Worm (Caenorhabditis elegans) whole organism, mixed stage, embryonic: ENCODE results near the gene prp-8.

Experiments
- M03D4.4 ChIP-seq: sonication (generic microtip); optimal IDR thresholded peaks from 2 replicates; lab custom pipeline; 2017; ENCODE audit warnings: mild to moderate bottlenecking, missing genetic modification characterization, missing compliant biosample characterization
- bed-3 ChIP-seq: fragments of 200-800 bp; sonication (Bioruptor generic); optimal IDR thresholded peaks from 3 replicates; lab custom pipeline; 2018; ENCODE audit warnings: mild to moderate bottlenecking, missing genetic modification characterization, moderate library complexity, missing compliant biosample characterization
- ceh-39 ChIP-seq: fragments of 150-350 bp; optimal IDR thresholded peaks from 2 replicates; lab custom pipeline; 2014; ENCODE audit warnings: missing biosample characterization, missing genetic modification characterization
- ceh-43 ChIP-seq: fragments of 200-800 bp; sonication (Bioruptor generic); optimal IDR thresholded peaks from 2 replicates; lab custom pipeline; 2018; ENCODE audit warnings: mild to moderate bottlenecking, missing genetic modification characterization, moderate library complexity, missing compliant biosample characterization
- ceh-83 ChIP-seq: fragments of 200-800 bp; sonication (Bioruptor generic); optimal IDR thresholded peaks from 2 replicates; lab custom pipeline; 2018; ENCODE audit warnings: mild to moderate bottlenecking, missing genetic modification characterization, missing compliant biosample characterization
- ces-1 ChIP-seq: fragments of 150-350 bp; optimal IDR thresholded peaks from 2 replicates; lab custom pipeline; 2014; ENCODE audit warnings: missing biosample characterization, missing genetic modification reagents, missing genetic modification characterization
- cnd-1 ChIP-seq: fragments of 200-800 bp; sonication (Bioruptor generic); optimal IDR thresholded peaks from 2 replicates; lab custom pipeline; 2018; ENCODE audit warnings: mild to moderate bottlenecking, missing genetic modification characterization, missing compliant biosample characterization
- elt-1 ChIP-seq: sonication (generic microtip); optimal IDR thresholded peaks from 2 replicates; lab custom pipeline; 2017; ENCODE audit warnings: missing genetic modification characterization, mild to moderate bottlenecking, missing compliant biosample characterization, antibody characterized with exemption, moderate library complexity, borderline replicate concordance; ENCODE audit not compliant: insufficient read depth
- elt-3 ChIP-seq: fragments of 150-350 bp; optimal IDR thresholded peaks from 2 replicates; lab custom pipeline; 2014; ENCODE audit warnings: missing biosample characterization, missing genetic modification characterization
- flh-1 ChIP-seq: fragments of 200-800 bp; sonication (Bioruptor generic); optimal IDR thresholded peaks from 2 replicates; lab custom pipeline; 2018; ENCODE audit warnings: mild to moderate bottlenecking, missing genetic modification characterization, moderate library complexity, missing compliant biosample characterization
- ham-2 ChIP-seq: fragments of 200-800 bp; sonication (Bioruptor generic); optimal IDR thresholded peaks from 2 replicates; lab custom pipeline; 2018; ENCODE audit warnings: mild to moderate bottlenecking, missing genetic modification characterization, missing compliant biosample characterization
- hlh-1 ChIP-seq: fragments of 150-350 bp; optimal IDR thresholded peaks from 2 replicates; lab custom pipeline; 2014; ENCODE audit warnings: missing biosample characterization, missing genetic modification reagents, missing genetic modification characterization
- lin-13 ChIP-seq: fragments of 150-350 bp; optimal IDR thresholded peaks from 2 replicates; lab custom pipeline; 2014; ENCODE audit warnings: missing biosample characterization, missing genetic modification characterization
- lin-32 ChIP-seq: fragments of 200-800 bp; sonication (Bioruptor generic); optimal IDR thresholded peaks from 2 replicates; lab custom pipeline; 2018; ENCODE audit warnings: mild to moderate bottlenecking, missing genetic modification characterization, missing compliant biosample characterization
- lsy-2 ChIP-seq: fragments of 150-350 bp; optimal IDR thresholded peaks from 2 replicates; lab custom pipeline; 2014; ENCODE audit warnings: missing biosample characterization, missing genetic modification characterization
- mab-5 ChIP-seq: fragments of 150-350 bp; optimal IDR thresholded peaks from 2 replicates; lab custom pipeline; 2014; ENCODE audit warnings: missing biosample characterization, missing genetic modification characterization
- mep-1 ChIP-seq: fragments of 150-350 bp; optimal IDR thresholded peaks from 2 replicates; lab custom pipeline; 2017; ENCODE audit warnings: missing biosample characterization, missing genetic modification reagents, missing genetic modification characterization, inconsistent platforms
- nhr-12 ChIP-seq: fragments of 150-350 bp; optimal IDR thresholded peaks from 2 replicates; lab custom pipeline; 2014; ENCODE audit warnings: missing biosample characterization, missing genetic modification characterization
- nhr-2 ChIP-seq: fragments of 150-350 bp; optimal IDR thresholded peaks from 2 replicates; lab custom pipeline; 2014; ENCODE audit warnings: missing biosample characterization, missing genetic modification characterization
- nhr-237 ChIP-seq: fragments of 150-350 bp; optimal IDR thresholded peaks from 2 replicates; lab custom pipeline; 2014; ENCODE audit warnings: missing biosample characterization, missing genetic modification characterization
- nhr-28 ChIP-seq: fragments of 150-350 bp; optimal IDR thresholded peaks from 2 replicates; lab custom pipeline; 2014; ENCODE audit warnings: missing biosample characterization, missing genetic modification characterization
- nhr-76 ChIP-seq: sonication (generic microtip); optimal IDR thresholded peaks from 2 replicates; lab custom pipeline; 2017; ENCODE audit warnings: missing biosample characterization, missing genetic modification characterization
- pha-4 ChIP-seq: fragments of 150-350 bp; optimal IDR thresholded peaks from 2 replicates; lab custom pipeline; 2018; ENCODE audit warnings: missing biosample characterization, missing genetic modification reagents, missing genetic modification characterization
- sem-2 ChIP-seq: fragments of 200-800 bp; sonication (Bioruptor generic); optimal IDR thresholded peaks from 2 replicates; lab custom pipeline; 2018; ENCODE audit warnings: mild to moderate bottlenecking, missing genetic modification characterization, missing compliant biosample characterization
- sptf-1 ChIP-seq: sonication (generic microtip); optimal IDR thresholded peaks from 2 replicates; lab custom pipeline; 2017; ENCODE audit warnings: mild to moderate bottlenecking, missing genetic modification characterization, moderate library complexity, missing compliant biosample characterization
- unc-120 ChIP-seq: sonication (generic microtip); optimal IDR thresholded peaks from 2 replicates; lab custom pipeline; 2017; ENCODE audit warnings: missing genetic modification characterization, missing compliant biosample characterization; ENCODE audit not compliant: poor library complexity, severe bottlenecking
- unc-39 ChIP-seq: fragments of 150-350 bp; optimal IDR thresholded peaks from 2 replicates; lab custom pipeline; 2014; ENCODE audit warnings: missing biosample characterization, missing genetic modification characterization
- ztf-11 ChIP-seq: fragments of 150-350 bp; optimal IDR thresholded peaks from 2 replicates; lab custom pipeline; 2014; ENCODE audit warnings: missing biosample characterization, missing genetic modification characterization

Gene prp-8

DNA sequence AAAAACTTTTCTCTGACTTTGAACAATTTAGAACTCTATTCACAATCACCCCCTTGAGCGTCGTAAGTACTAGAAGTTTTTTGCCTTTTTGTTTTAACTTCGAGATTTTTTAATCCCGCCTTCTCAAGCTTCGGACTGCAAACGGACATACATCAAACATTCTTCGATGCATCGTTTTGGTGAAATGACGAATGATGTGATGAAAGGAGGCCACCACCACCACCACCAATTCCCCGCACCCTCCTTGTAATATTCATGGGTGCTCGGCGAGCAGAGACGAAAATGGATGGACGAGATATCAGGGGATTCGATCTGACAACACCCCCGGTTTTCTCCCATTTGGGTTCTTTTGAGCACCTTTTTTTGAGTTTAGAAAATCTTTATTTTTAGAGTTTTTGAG, 18.2 kb upstream of the prp-8 start:
- TF ChIP-seq unc-120 (tag; lab: Kevin White, UChicago), result no peak
- no peak for TF ChIP-seq nhr-237

- TF ChIP-seq unc-39 (tag; lab: Kevin White, UChicago) (no peak), nhr-76 (tag; lab: Kevin White, UChicago) (no peak), hlh-1 (no peak), pha-4 (tag; lab: Kevin White, UChicago) (no peak), elt-3 (no peak), nhr-237 (no peak), mep-1 (no peak), nhr-2 (tag; lab: Kevin White, UChicago) (no peak), lin-13 (tag; lab: Kevin White, UChicago) (no peak)
- TF ChIP-seq, all 35 proteins: peak for 0
Observed at ce11 chrIII:8148751-8149150, 15.4 kb upstream of the prp-8 start, which contains the start of gene D2007.2. Gene D2007.2 (plus strand): TSS chrIII:8148963.

- no peak for TF ChIP-seq unc-39 (tag; lab: Kevin White, UChicago)
- no peak for TF ChIP-seq mab-5 (tag; lab: Kevin White, UChicago)
- no peak for TF ChIP-seq hlh-1
- TF ChIP-seq flh-1, result no peak
- no peak for TF ChIP-seq ceh-43 (GFP tag; lab: Kevin White, UChicago)
- no peak for TF ChIP-seq ham-2 (GFP tag; lab: Kevin White, UChicago)
- TF ChIP-seq nhr-237, result no peak
- TF ChIP-seq ces-1 (GFP tag; lab: Kevin White, UChicago), result no peak
- no peak for TF ChIP-seq M03D4.4 (tag; lab: Kevin White, UChicago)
Observed at ce11 chrIII:8154423-8154822, 9.8 kb upstream of the prp-8 start.

ce11 chrIII:8155166-8155565, 9.0 kb upstream of the prp-8 start, which contains the start of gene D2007.1:
Gene D2007.1 (plus strand): TSS chrIII:8155466.
- no peak for TF ChIP-seq lin-32
- no peak for TF ChIP-seq nhr-237
- TF ChIP-seq nhr-12, result no peak
- no peak for TF ChIP-seq elt-3
- TF ChIP-seq sem-2 (GFP tag; lab: Kevin White, UChicago), result no peak

ce11 chrIII:8158140-8158786, 5.9 kb upstream of the prp-8 start, which contains the start of gene atg-13:
Gene atg-13 (minus strand): TSS chrIII:8158190.
- TF ChIP-seq lsy-2 (tag; lab: Kevin White, UChicago), result no peak
- TF ChIP-seq ceh-39, result peak; percentile 7
- peak; percentile 49 for TF ChIP-seq hlh-1

- TF ChIP-seq bed-3 (GFP tag; lab: Kevin White, UChicago) (no peak), ces-1 (GFP tag; lab: Kevin White, UChicago) (no peak), flh-1 (no peak), ztf-11 (tag; lab: Kevin White, UChicago) (no peak), cnd-1 (tag; lab: Kevin White, UChicago) (no peak), ham-2 (GFP tag; lab: Kevin White, UChicago) (no peak), nhr-237 (no peak), ceh-43 (GFP tag; lab: Kevin White, UChicago) (no peak), ceh-39 (no peak), nhr-2 (tag; lab: Kevin White, UChicago) (no peak), nhr-12 (no peak), sptf-1 (tag; lab: Kevin White, UChicago) (no peak), sem-2 (GFP tag; lab: Kevin White, UChicago) (no peak), unc-39 (tag; lab: Kevin White, UChicago) (no peak), nhr-28 (tag; lab: Kevin White, UChicago) (no peak), unc-120 (tag; lab: Kevin White, UChicago) (no peak), ceh-83 (GFP tag; lab: Kevin White, UChicago) (no peak), elt-3 (no peak), elt-1 (tag; lab: Kevin White, UChicago) (no peak)
Observed at ce11 chrIII:8161238-8161637, 2.9 kb upstream of the prp-8 start, which contains the start of gene inpp-5K. Gene inpp-5K (minus strand): TSS chrIII:8161338.
